Worm (Caenorhabditis elegans) whole organism, mixed stage, embryonic: ENCODE measurements around the gene F01D5.6.

Experiments
- M03D4.4 ChIP-seq: sonication (generic microtip); optimal IDR thresholded peaks from 2 replicates; lab custom pipeline; 2017; ENCODE audit warnings: mild to moderate bottlenecking, missing genetic modification characterization, missing compliant biosample characterization
- bed-3 ChIP-seq: fragments of 200-800 bp; sonication (Bioruptor generic); optimal IDR thresholded peaks from 3 replicates; lab custom pipeline; 2018; ENCODE audit warnings: mild to moderate bottlenecking, missing genetic modification characterization, moderate library complexity, missing compliant biosample characterization
- blmp-1 ChIP-seq: fragments of 150-350 bp; optimal IDR thresholded peaks from 2 replicates; lab custom pipeline; 2014; ENCODE audit warnings: missing biosample characterization, missing genetic modification characterization
- ceh-39 ChIP-seq: fragments of 150-350 bp; optimal IDR thresholded peaks from 2 replicates; lab custom pipeline; 2014; ENCODE audit warnings: missing biosample characterization, missing genetic modification characterization
- ceh-43 ChIP-seq: fragments of 200-800 bp; sonication (Bioruptor generic); optimal IDR thresholded peaks from 2 replicates; lab custom pipeline; 2018; ENCODE audit warnings: mild to moderate bottlenecking, missing genetic modification characterization, moderate library complexity, missing compliant biosample characterization
- ceh-83 ChIP-seq: fragments of 200-800 bp; sonication (Bioruptor generic); optimal IDR thresholded peaks from 2 replicates; lab custom pipeline; 2018; ENCODE audit warnings: mild to moderate bottlenecking, missing genetic modification characterization, missing compliant biosample characterization
- ces-1 ChIP-seq: fragments of 150-350 bp; optimal IDR thresholded peaks from 2 replicates; lab custom pipeline; 2014; ENCODE audit warnings: missing biosample characterization, missing genetic modification reagents, missing genetic modification characterization
- cnd-1 ChIP-seq: fragments of 200-800 bp; sonication (Bioruptor generic); optimal IDR thresholded peaks from 2 replicates; lab custom pipeline; 2018; ENCODE audit warnings: mild to moderate bottlenecking, missing genetic modification characterization, missing compliant biosample characterization
- drap-1 ChIP-seq: fragments of 200-800 bp; sonication (Bioruptor generic); optimal IDR thresholded peaks from 3 replicates; lab custom pipeline; 2018; ENCODE audit warnings: mild to moderate bottlenecking, missing genetic modification characterization, missing compliant biosample characterization
- elt-1 ChIP-seq: sonication (generic microtip); optimal IDR thresholded peaks from 2 replicates; lab custom pipeline; 2017; ENCODE audit warnings: missing genetic modification characterization, mild to moderate bottlenecking, missing compliant biosample characterization, antibody characterized with exemption, moderate library complexity, borderline replicate concordance; ENCODE audit not compliant: insufficient read depth
- elt-3 ChIP-seq: fragments of 150-350 bp; optimal IDR thresholded peaks from 2 replicates; lab custom pipeline; 2014; ENCODE audit warnings: missing biosample characterization, missing genetic modification characterization
- flh-1 ChIP-seq: fragments of 200-800 bp; sonication (Bioruptor generic); optimal IDR thresholded peaks from 2 replicates; lab custom pipeline; 2018; ENCODE audit warnings: mild to moderate bottlenecking, missing genetic modification characterization, moderate library complexity, missing compliant biosample characterization
- ham-2 ChIP-seq: fragments of 200-800 bp; sonication (Bioruptor generic); optimal IDR thresholded peaks from 2 replicates; lab custom pipeline; 2018; ENCODE audit warnings: mild to moderate bottlenecking, missing genetic modification characterization, missing compliant biosample characterization
- hlh-1 ChIP-seq: fragments of 150-350 bp; optimal IDR thresholded peaks from 2 replicates; lab custom pipeline; 2014; ENCODE audit warnings: missing biosample characterization, missing genetic modification reagents, missing genetic modification characterization
- lin-13 ChIP-seq: fragments of 150-350 bp; optimal IDR thresholded peaks from 2 replicates; lab custom pipeline; 2014; ENCODE audit warnings: missing biosample characterization, missing genetic modification characterization
- lin-32 ChIP-seq: fragments of 200-800 bp; sonication (Bioruptor generic); optimal IDR thresholded peaks from 2 replicates; lab custom pipeline; 2018; ENCODE audit warnings: mild to moderate bottlenecking, missing genetic modification characterization, missing compliant biosample characterization
- lsy-2 ChIP-seq: fragments of 150-350 bp; optimal IDR thresholded peaks from 2 replicates; lab custom pipeline; 2014; ENCODE audit warnings: missing biosample characterization, missing genetic modification characterization
- mab-5 ChIP-seq: fragments of 150-350 bp; optimal IDR thresholded peaks from 2 replicates; lab custom pipeline; 2014; ENCODE audit warnings: missing biosample characterization, missing genetic modification characterization
- mep-1 ChIP-seq: fragments of 150-350 bp; optimal IDR thresholded peaks from 2 replicates; lab custom pipeline; 2017; ENCODE audit warnings: missing biosample characterization, missing genetic modification reagents, missing genetic modification characterization, inconsistent platforms
- mls-2 ChIP-seq: sonication (generic microtip); optimal IDR thresholded peaks from 2 replicates; lab custom pipeline; 2016; ENCODE audit warnings: mild to moderate bottlenecking, missing genetic modification characterization, moderate library complexity, missing compliant biosample characterization
- nhr-12 ChIP-seq: fragments of 150-350 bp; optimal IDR thresholded peaks from 2 replicates; lab custom pipeline; 2014; ENCODE audit warnings: missing biosample characterization, missing genetic modification characterization
- nhr-2 ChIP-seq: fragments of 150-350 bp; optimal IDR thresholded peaks from 2 replicates; lab custom pipeline; 2014; ENCODE audit warnings: missing biosample characterization, missing genetic modification characterization
- nhr-237 ChIP-seq: fragments of 150-350 bp; optimal IDR thresholded peaks from 2 replicates; lab custom pipeline; 2014; ENCODE audit warnings: missing biosample characterization, missing genetic modification characterization
- nhr-28 ChIP-seq: fragments of 150-350 bp; optimal IDR thresholded peaks from 2 replicates; lab custom pipeline; 2014; ENCODE audit warnings: missing biosample characterization, missing genetic modification characterization
- sem-2 ChIP-seq: fragments of 200-800 bp; sonication (Bioruptor generic); optimal IDR thresholded peaks from 2 replicates; lab custom pipeline; 2018; ENCODE audit warnings: mild to moderate bottlenecking, missing genetic modification characterization, missing compliant biosample characterization
- snpc-4 ChIP-seq: fragments of 150-350 bp; optimal IDR thresholded peaks from 2 replicates; lab custom pipeline; 2014; ENCODE audit warnings: missing biosample characterization, missing genetic modification characterization
- sptf-1 ChIP-seq: sonication (generic microtip); optimal IDR thresholded peaks from 2 replicates; lab custom pipeline; 2017; ENCODE audit warnings: mild to moderate bottlenecking, missing genetic modification characterization, moderate library complexity, missing compliant biosample characterization
- tbx-8 ChIP-seq: fragments of 200-800 bp; sonication (Bioruptor generic); optimal IDR thresholded peaks from 2 replicates; lab custom pipeline; 2018; ENCODE audit warnings: mild to moderate bottlenecking, missing genetic modification characterization, moderate library complexity, missing compliant biosample characterization
- unc-120 ChIP-seq: sonication (generic microtip); optimal IDR thresholded peaks from 2 replicates; lab custom pipeline; 2017; ENCODE audit warnings: missing genetic modification characterization, missing compliant biosample characterization; ENCODE audit not compliant: poor library complexity, severe bottlenecking
- unc-62 ChIP-seq: fragments of 150-350 bp; optimal IDR thresholded peaks from 2 replicates; lab custom pipeline; 2014; ENCODE audit warnings: missing biosample characterization, missing genetic modification reagents, missing genetic modification characterization
- zip-8 ChIP-seq: fragments of 150-350 bp; optimal IDR thresholded peaks from 2 replicates; lab custom pipeline; 2014; ENCODE audit warnings: missing biosample characterization, missing genetic modification characterization
- ztf-11 ChIP-seq: fragments of 150-350 bp; optimal IDR thresholded peaks from 2 replicates; lab custom pipeline; 2014; ENCODE audit warnings: missing biosample characterization, missing genetic modification characterization

Gene F01D5.6

DNA sequence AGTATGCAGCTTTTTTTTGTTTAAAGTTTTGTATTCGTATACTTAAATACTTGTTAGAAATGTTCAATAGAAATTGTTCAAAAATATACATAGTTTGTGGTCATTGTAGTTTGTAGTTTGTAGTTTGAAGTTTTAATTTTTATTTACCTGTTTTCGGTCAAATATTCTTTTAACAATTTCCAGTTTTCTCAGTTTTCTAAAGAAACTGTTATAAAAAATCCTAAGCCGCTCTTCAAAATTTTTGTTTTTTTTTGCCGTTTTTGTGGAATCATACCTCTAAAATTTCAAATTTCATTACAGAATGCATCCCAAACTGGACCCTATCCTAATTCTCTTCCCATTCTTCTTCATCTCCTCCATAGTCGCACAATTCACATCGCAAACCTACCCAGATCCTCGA, at the start of gene F01D5.6:
Gene F01D5.6, plus strand, starts transcription at position 301 of the 400 bp plus-strand sequence.
- TF ChIP-seq tbx-8 (GFP tag; lab: Kevin White, UChicago) (no peak), drap-1 (GFP tag; lab: Kevin White, UChicago) (no peak), ztf-11 (no peak), ham-2 (no peak), nhr-12 (tag; lab: Kevin White, UChicago) (no peak), cnd-1 (tag; lab: Kevin White, UChicago) (no peak), unc-62 (GFP tag; lab: Kevin White, UChicago) (no peak), elt-1 (tag; lab: Kevin White, UChicago) (no peak), lin-13 (no peak), lin-32 (no peak), mep-1 (tag; lab: Kevin White, UChicago) (no peak), nhr-2 (tag; lab: Kevin White, UChicago) (no peak)

- TF ChIP-seq sem-2 (GFP tag; lab: Kevin White, UChicago) (no peak), lin-13 (no peak), flh-1 (no peak), ceh-83 (GFP tag; lab: Kevin White, UChicago) (no peak), nhr-2 (tag; lab: Kevin White, UChicago) (no peak), snpc-4 (tag; lab: Kevin White, UChicago) (no peak), drap-1 (GFP tag; lab: Kevin White, UChicago) (no peak), blmp-1 (tag; lab: Kevin White, UChicago) (no peak), M03D4.4 (tag; lab: Kevin White, UChicago) (no peak), ceh-43 (GFP tag; lab: Kevin White, UChicago) (no peak), hlh-1 (tag; lab: Kevin White, UChicago) (no peak), sptf-1 (no peak), ces-1 (no peak), elt-3 (tag; lab: Kevin White, UChicago) (no peak), mls-2 (no peak)
- TF ChIP-seq, all 35 proteins: peak for 0
Measured at ce11 chrII:13956529-13956928, 49.8 kb upstream of the F01D5.6 start.

ce11 chrII:13957437-13957836, 48.9 kb upstream of the F01D5.6 start, which contains the start of gene zip-3:
zip-3 (minus strand) TSS chrII:13957457.
- no peak for TF ChIP-seq ceh-43 (GFP tag; lab: Kevin White, UChicago)
- no peak for TF ChIP-seq M03D4.4 (tag; lab: Kevin White, UChicago)
- no peak for TF ChIP-seq nhr-2 (tag; lab: Kevin White, UChicago)
- TF ChIP-seq bed-3 = no peak

DNA sequence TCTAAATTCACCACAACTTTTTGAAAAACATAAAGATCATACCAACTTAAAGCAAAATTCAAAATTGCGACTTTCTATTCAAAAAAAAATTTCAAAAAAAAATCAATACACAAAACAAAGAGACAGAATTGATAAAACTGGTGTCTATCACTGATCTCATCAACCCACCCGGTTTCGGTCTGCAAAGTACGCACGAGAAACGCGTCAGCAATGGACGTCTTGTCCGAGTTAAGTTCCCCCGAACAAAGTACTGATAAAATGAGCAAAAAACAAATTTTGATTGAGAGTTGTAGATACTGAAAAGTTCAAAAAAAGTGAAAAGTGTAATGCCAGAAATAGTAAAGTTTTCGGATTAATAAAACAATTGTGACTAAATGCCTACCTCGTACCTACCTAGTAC, 48.0 kb upstream of the F01D5.6 start:
- TF ChIP-seq mep-1 (tag; lab: Kevin White, UChicago) (no peak), lsy-2 (no peak), nhr-237 (tag; lab: Kevin White, UChicago) (no peak), bed-3 (no peak), ztf-11 (no peak), ceh-83 (GFP tag; lab: Kevin White, UChicago) (no peak), mls-2 (no peak), nhr-12 (tag; lab: Kevin White, UChicago) (no peak), ceh-43 (GFP tag; lab: Kevin White, UChicago) (no peak)

- TF ChIP-seq nhr-28 (tag; lab: Kevin White, UChicago) (no peak), zip-8 (no peak), ceh-39 (tag; lab: Kevin White, UChicago) (no peak), mab-5 (tag; lab: Kevin White, UChicago) (no peak)
- TF ChIP-seq, all 35 proteins: peak for 0
Measured at ce11 chrII:13961567-13961966, 44.7 kb upstream of the F01D5.6 start.

DNA sequence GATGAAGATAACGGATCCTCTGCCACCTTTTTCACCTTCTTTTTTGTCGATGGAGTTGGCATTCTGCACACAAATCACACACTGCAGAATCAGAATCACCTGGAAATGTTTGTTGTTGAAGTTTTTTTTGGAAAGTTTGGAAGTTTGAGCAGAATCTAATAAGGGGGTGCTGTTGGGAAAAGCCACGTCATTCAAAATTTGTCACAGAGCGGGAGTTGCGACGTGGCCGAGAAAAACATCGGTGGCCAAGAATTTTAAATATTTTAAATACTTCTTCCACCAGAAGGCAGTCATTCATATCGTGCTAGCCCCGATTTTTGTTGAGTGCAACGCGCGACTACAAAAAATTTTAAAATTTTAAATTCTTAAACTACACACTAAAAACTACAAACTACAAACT, 44.0 kb upstream of the F01D5.6 start, which contains the start of gene rpi-1:
Gene rpi-1, minus strand, starts transcription at position 101 of the 400 bp plus-strand sequence.
- TF ChIP-seq drap-1 (GFP tag; lab: Kevin White, UChicago) = no peak
- TF ChIP-seq flh-1 = no peak
- TF ChIP-seq unc-120 (tag; lab: Kevin White, UChicago) = no peak
- TF ChIP-seq mls-2 = no peak
- TF ChIP-seq lin-13 = no peak
- TF ChIP-seq ceh-39 (tag; lab: Kevin White, UChicago) = no peak
- TF ChIP-seq tbx-8 (GFP tag; lab: Kevin White, UChicago) = no peak
- no peak for TF ChIP-seq mep-1 (tag; lab: Kevin White, UChicago)
- no peak for TF ChIP-seq lsy-2
- no peak for TF ChIP-seq nhr-28 (tag; lab: Kevin White, UChicago)
- no peak for TF ChIP-seq ztf-11
- TF ChIP-seq bed-3 = no peak
- no peak for TF ChIP-seq blmp-1 (tag; lab: Kevin White, UChicago)
- no peak for TF ChIP-seq sptf-1
